Worm (Caenorhabditis elegans) whole organism, midembryonic: ENCODE measurements around the gene trmt-10A.

Experiments used
- flt-1 ChIP-seq: fragments of 200-800 bp; sonication (Bioruptor generic); IDR thresholded peaks from 2 replicates; pipeline ENCODE4 v1.3.6; 2022; ENCODE audit warnings: missing genetic modification characterization, missing compliant biosample characterization
- med-1 ChIP-seq: sonication (generic microtip); optimal IDR thresholded peaks from 2 replicates; lab custom pipeline; 2017; ENCODE audit warnings: missing genetic modification characterization, mild to moderate bottlenecking, missing compliant biosample characterization, antibody characterized with exemption, missing genetic modification reagents; ENCODE audit not compliant: insufficient read depth
- tab-1 ChIP-seq: fragments of 200-800 bp; sonication (Bioruptor generic); IDR thresholded peaks from 2 replicates; pipeline ENCODE4 v1.3.6; 2022; ENCODE audit warnings: missing genetic modification characterization, missing compliant biosample characterization

DNA sequence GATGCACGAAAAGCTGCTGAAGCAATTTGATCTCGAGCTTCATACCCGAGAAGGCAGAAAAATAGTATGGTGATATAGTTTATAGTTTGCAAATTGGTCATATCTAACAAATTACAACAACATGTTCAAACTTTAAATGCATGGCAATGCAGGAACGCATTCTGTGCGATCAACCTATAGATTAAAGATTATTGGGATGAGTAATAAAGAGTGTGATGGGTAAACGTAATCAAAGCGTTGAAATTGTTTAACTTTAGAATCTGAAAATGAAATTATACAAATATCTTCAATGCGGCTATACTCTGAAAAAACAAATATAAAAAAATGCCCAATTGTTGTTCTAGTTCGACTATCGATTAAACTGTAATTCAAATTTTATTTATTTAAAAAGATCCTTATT lies 44.3 kb upstream of the trmt-10A start, which contains the start of gene C47E12.14:
- TF ChIP-seq tab-1 (GFP tag; lab: Robert Waterston, UW) = no peak
- TF ChIP-seq med-1 = no peak
- no peak for TF ChIP-seq flt-1 (GFP tag; lab: Robert Waterston, UW)
